Fruit fly (Drosophila melanogaster) whole organism, embryonic: Measurements from ENCODE around the gene CG7985.

Experiments
- Asciz ChIP-seq: fragments of 200-800 bp; sonication (Bioruptor generic); optimal IDR thresholded peaks from 2 replicates; lab custom pipeline; 2017; ENCODE audit warnings: missing biosample characterization, mild to moderate bottlenecking, missing genetic modification characterization, missing genetic modification reagents
- Atf-2 ChIP-seq: fragments of 200-800 bp; sonication (Bioruptor generic); optimal IDR thresholded peaks from 2 replicates; lab custom pipeline; 2016; ENCODE audit warnings: missing biosample characterization, missing genetic modification characterization
- BEAF-32 ChIP-seq: fragments of 200-800 bp; sonication (Bioruptor generic); optimal IDR thresholded peaks from 3 replicates; lab custom pipeline; 2017; ENCODE audit warnings: missing biosample characterization, missing genetic modification characterization, mild to moderate bottlenecking, moderate library complexity, missing genetic modification reagents
- CG10366 ChIP-seq: fragments of 200-800 bp; sonication (Bioruptor generic); IDR thresholded peaks from 2 replicates; pipeline ENCODE4 v1.3.6; 2022; ENCODE audit warnings: missing biosample characterization, missing genetic modification characterization
- CG10654 ChIP-seq: fragments of 200-800 bp; sonication (Bioruptor generic); optimal IDR thresholded peaks from 2 replicates; lab custom pipeline; 2016; ENCODE audit warnings: missing biosample characterization, missing genetic modification characterization
- CG12659 ChIP-seq: fragments of 200-800 bp; sonication (Bioruptor generic); optimal IDR thresholded peaks from 3 replicates; lab custom pipeline; 2017; ENCODE audit warnings: mild to moderate bottlenecking, missing biosample characterization, missing genetic modification reagents, missing genetic modification characterization
- CG13287 ChIP-seq: fragments of 200-800 bp; sonication (Bioruptor generic); IDR thresholded peaks from 2 replicates; pipeline ENCODE4 v1.3.6; 2022; ENCODE audit warnings: missing biosample characterization, missing genetic modification characterization; ENCODE audit not compliant: partially characterized antibody
- CG14441 ChIP-seq: fragments of 200-800 bp; sonication (Bioruptor generic); IDR thresholded peaks from 2 replicates; pipeline ENCODE4 v1.3.6; 2022; ENCODE audit warnings: missing biosample characterization, missing genetic modification characterization
- CG16779 ChIP-seq: fragments of 200-800 bp; sonication (Bioruptor generic); IDR thresholded peaks from 2 replicates; pipeline ENCODE4 v1.3.6; 2022; ENCODE audit warnings: missing biosample characterization, missing genetic modification characterization
- CG18262 ChIP-seq: fragments of 200-800 bp; optimal IDR thresholded peaks from 3 replicates; lab custom pipeline; 2019; ENCODE audit warnings: missing biosample characterization, mild to moderate bottlenecking, missing genetic modification characterization, moderate library complexity
- CG18599 ChIP-seq: fragments of 200-800 bp; sonication (Bioruptor generic); optimal IDR thresholded peaks from 3 replicates; lab custom pipeline; 2017; ENCODE audit warnings: missing biosample characterization, missing genetic modification characterization, mild to moderate bottlenecking, moderate library complexity, missing genetic modification reagents
- CG30403 ChIP-seq: fragments of 200-800 bp; sonication (Bioruptor generic); optimal IDR thresholded peaks from 3 replicates; lab custom pipeline; 2016; ENCODE audit warnings: missing biosample characterization, missing genetic modification characterization
- CG32772 ChIP-seq: fragments of 200-800 bp; sonication (Bioruptor generic); IDR thresholded peaks from 2 replicates; pipeline ENCODE4 v1.3.6; 2022; ENCODE audit warnings: missing biosample characterization, missing genetic modification characterization
- CG4820 ChIP-seq: fragments of 200-800 bp; sonication (Bioruptor generic); optimal IDR thresholded peaks from 3 replicates; lab custom pipeline; 2016; ENCODE audit warnings: missing biosample characterization, missing genetic modification characterization
- CG6689 ChIP-seq: fragments of 200-800 bp; sonication (Bioruptor generic); IDR thresholded peaks from 2 replicates; pipeline ENCODE4 v1.3.6; 2022; ENCODE audit warnings: missing biosample characterization, missing genetic modification characterization
- CG6791 ChIP-seq: fragments of 200-800 bp; sonication (Bioruptor generic); IDR thresholded peaks from 3 replicates; pipeline ENCODE4 v1.3.6; 2022; ENCODE audit warnings: missing biosample characterization, missing genetic modification characterization; ENCODE audit not compliant: partially characterized antibody
- CG6813 ChIP-seq: fragments of 200-800 bp; sonication (Bioruptor generic); optimal IDR thresholded peaks from 2 replicates; lab custom pipeline; 2017; ENCODE audit warnings: missing biosample characterization, missing genetic modification characterization, mild to moderate bottlenecking, moderate library complexity, missing genetic modification reagents
- CG7839 ChIP-seq: fragments of 200-800 bp; sonication (Bioruptor generic); optimal IDR thresholded peaks from 3 replicates; lab custom pipeline; 2018; ENCODE audit warnings: missing biosample characterization, mild to moderate bottlenecking, missing genetic modification characterization, moderate library complexity
- CG7928 ChIP-seq: fragments of 200-800 bp; sonication (Bioruptor generic); optimal IDR thresholded peaks from 2 replicates; lab custom pipeline; 2017; ENCODE audit warnings: missing biosample characterization, mild to moderate bottlenecking, missing genetic modification characterization
- Camta ChIP-seq: fragments of 200-800 bp; sonication (Bioruptor generic); optimal IDR thresholded peaks from 2 replicates; lab custom pipeline; 2016; ENCODE audit warnings: missing biosample characterization, missing genetic modification characterization
- H15 ChIP-seq: fragments of 200-800 bp; sonication (Bioruptor generic); IDR thresholded peaks from 3 replicates; pipeline ENCODE4 v1.3.6; 2022; ENCODE audit warnings: missing biosample characterization, missing genetic modification characterization
- Hr51 ChIP-seq, 2 experiments: fragments of 200-800 bp; sonication (Bioruptor generic); optimal IDR thresholded peaks; 2 replicates in 1 of 2; 3 replicates in 1 of 2; lab custom pipeline; 2016 to 2018; ENCODE audit warnings: missing biosample characterization in 2 of 2, missing genetic modification characterization in 2 of 2, mild to moderate bottlenecking in 1 of 2, moderate library complexity in 1 of 2
- Jarid2 ChIP-seq: fragments of 200-800 bp; sonication (Bioruptor generic); optimal IDR thresholded peaks from 3 replicates; lab custom pipeline; 2017; ENCODE audit warnings: mild to moderate bottlenecking, missing biosample characterization, missing genetic modification reagents, missing genetic modification characterization
- Lpt ChIP-seq: fragments of >200 bp; optimal IDR thresholded peaks from 2 replicates; lab custom pipeline; 2018; ENCODE audit warnings: missing biosample characterization, missing genetic modification characterization
- Meics ChIP-seq: fragments of 200-800 bp; sonication (Bioruptor generic); optimal IDR thresholded peaks from 2 replicates; lab custom pipeline; 2017; ENCODE audit warnings: missing biosample characterization, mild to moderate bottlenecking, missing genetic modification characterization
- Myb ChIP-seq: fragments of 200-800 bp; sonication (Bioruptor generic); optimal IDR thresholded peaks from 2 replicates; lab custom pipeline; 2016; ENCODE audit warnings: missing biosample characterization, missing genetic modification characterization
- NFAT ChIP-seq: fragments of 200-800 bp; sonication (Bioruptor generic); IDR thresholded peaks from 2 replicates; pipeline ENCODE4 v1.3.6; 2022; ENCODE audit warnings: missing biosample characterization, missing genetic modification characterization
- Neu2 ChIP-seq: fragments of 200-800 bp; sonication (Bioruptor generic); optimal IDR thresholded peaks from 3 replicates; lab custom pipeline; 2016; ENCODE audit warnings: missing biosample characterization, missing genetic modification characterization, borderline replicate concordance
- Nf-YB ChIP-seq: fragments of 200-800 bp; sonication (Bioruptor generic); optimal IDR thresholded peaks from 3 replicates; lab custom pipeline; 2019; ENCODE audit warnings: missing biosample characterization, mild to moderate bottlenecking, missing genetic modification characterization, moderate library complexity
- Nf-YC ChIP-seq: fragments of 200-800 bp; optimal IDR thresholded peaks from 3 replicates; lab custom pipeline; 2019; ENCODE audit warnings: missing biosample characterization, mild to moderate bottlenecking, missing genetic modification characterization, moderate library complexity
- Opbp ChIP-seq: fragments of 200-800 bp; sonication (Bioruptor generic); IDR thresholded peaks from 3 replicates; pipeline ENCODE4 v1.3.6; 2022; ENCODE audit warnings: missing biosample characterization, missing genetic modification characterization; ENCODE audit not compliant: partially characterized antibody
- Ssrp ChIP-seq: fragments of 200-800 bp; sonication (Bioruptor generic); optimal IDR thresholded peaks from 2 replicates; lab custom pipeline; 2018; ENCODE audit warnings: missing biosample characterization, mild to moderate bottlenecking, missing genetic modification characterization, moderate library complexity
- ab ChIP-seq: fragments of 200-800 bp; sonication (Bioruptor generic); optimal IDR thresholded peaks from 2 replicates; lab custom pipeline; 2016; ENCODE audit warnings: missing biosample characterization, missing genetic modification characterization
- al ChIP-seq: fragments of 200-800 bp; sonication (Bioruptor generic); IDR thresholded peaks from 2 replicates; pipeline ENCODE4 v1.3.6; 2022; ENCODE audit warnings: missing biosample characterization, missing genetic modification characterization
- az2 ChIP-seq: fragments of 200-800 bp; sonication (Bioruptor generic); optimal IDR thresholded peaks from 3 replicates; lab custom pipeline; 2016; ENCODE audit warnings: missing biosample characterization, missing genetic modification characterization
- bcd ChIP-seq: fragments of 200-800 bp; sonication (Bioruptor generic); optimal IDR thresholded peaks from 2 replicates; lab custom pipeline; 2017; ENCODE audit warnings: missing biosample characterization, mild to moderate bottlenecking, missing genetic modification characterization
- ci ChIP-seq: fragments of 200-800 bp; sonication (Bioruptor generic); IDR thresholded peaks from 3 replicates; pipeline ENCODE4 v1.3.6; 2022; ENCODE audit warnings: missing biosample characterization, missing genetic modification characterization
- crol ChIP-seq: fragments of 200-800 bp; sonication (Bioruptor generic); IDR thresholded peaks from 2 replicates; pipeline ENCODE4 v1.3.6; 2022; ENCODE audit warnings: missing biosample characterization, missing genetic modification characterization
- dan ChIP-seq: fragments of 200-800 bp; sonication (Bioruptor generic); IDR thresholded peaks from 2 replicates; pipeline ENCODE4 v1.3.6; 2022; ENCODE audit warnings: missing biosample characterization, missing genetic modification characterization
- en ChIP-seq: fragments of 200-800 bp; sonication (Bioruptor generic); optimal IDR thresholded peaks from 2 replicates; lab custom pipeline; 2016; ENCODE audit warnings: missing biosample characterization, missing genetic modification characterization
- exex ChIP-seq: fragments of 200-800 bp; sonication (Bioruptor generic); optimal IDR thresholded peaks from 4 replicates; lab custom pipeline; 2018; ENCODE audit warnings: missing biosample characterization, mild to moderate bottlenecking, missing genetic modification characterization, moderate library complexity
- fd96Cb ChIP-seq: fragments of 200-800 bp; sonication (Bioruptor generic); optimal IDR thresholded peaks from 2 replicates; lab custom pipeline; 2018; ENCODE audit warnings: missing biosample characterization, mild to moderate bottlenecking, missing genetic modification characterization, moderate library complexity
- gfzf ChIP-seq: fragments of 200-800 bp; sonication (Bioruptor generic); optimal IDR thresholded peaks from 2 replicates; lab custom pipeline; 2016; ENCODE audit warnings: missing biosample characterization, mild to moderate bottlenecking, missing genetic modification characterization, moderate library complexity
- gsb-n ChIP-seq: fragments of 200-800 bp; sonication (Bioruptor generic); optimal IDR thresholded peaks from 3 replicates; lab custom pipeline; 2018; ENCODE audit warnings: missing biosample characterization, mild to moderate bottlenecking, missing genetic modification characterization
- kah ChIP-seq: fragments of 200-800 bp; sonication (Bioruptor generic); optimal IDR thresholded peaks from 2 replicates; lab custom pipeline; 2018; ENCODE audit warnings: missing biosample characterization, mild to moderate bottlenecking, missing genetic modification characterization
- kay ChIP-seq: fragments of 200-800 bp; sonication (Bioruptor generic); optimal IDR thresholded peaks from 2 replicates; lab custom pipeline; 2016; ENCODE audit warnings: missing biosample characterization, missing genetic modification characterization
- lmd ChIP-seq: fragments of 200-800 bp; sonication (Bioruptor generic); IDR thresholded peaks from 2 replicates; pipeline ENCODE4 v1.3.6; 2022; ENCODE audit warnings: missing biosample characterization, missing genetic modification characterization
- nerfin-2 ChIP-seq: fragments of 200-800 bp; sonication (Bioruptor generic); IDR thresholded peaks from 2 replicates; pipeline ENCODE4 v1.3.6; 2022; ENCODE audit warnings: missing biosample characterization, missing genetic modification characterization; ENCODE audit not compliant: partially characterized antibody
- otp ChIP-seq: fragments of 200-800 bp; sonication (Bioruptor generic); IDR thresholded peaks from 3 replicates; pipeline ENCODE4, ENCODE4 v1.3.6; 2022; ENCODE audit warnings: missing biosample characterization, missing genetic modification characterization
- sim ChIP-seq: fragments of 200-800 bp; sonication (Bioruptor generic); IDR thresholded peaks from 2 replicates; pipeline ENCODE4 v1.3.6; 2022; ENCODE audit warnings: missing biosample characterization, missing genetic modification characterization
- stc ChIP-seq: fragments of 200-800 bp; sonication (Bioruptor generic); IDR thresholded peaks from 2 replicates; pipeline ENCODE4 v1.3.6; 2022; ENCODE audit warnings: missing biosample characterization, missing genetic modification characterization

CG7985 gene

DNA sequence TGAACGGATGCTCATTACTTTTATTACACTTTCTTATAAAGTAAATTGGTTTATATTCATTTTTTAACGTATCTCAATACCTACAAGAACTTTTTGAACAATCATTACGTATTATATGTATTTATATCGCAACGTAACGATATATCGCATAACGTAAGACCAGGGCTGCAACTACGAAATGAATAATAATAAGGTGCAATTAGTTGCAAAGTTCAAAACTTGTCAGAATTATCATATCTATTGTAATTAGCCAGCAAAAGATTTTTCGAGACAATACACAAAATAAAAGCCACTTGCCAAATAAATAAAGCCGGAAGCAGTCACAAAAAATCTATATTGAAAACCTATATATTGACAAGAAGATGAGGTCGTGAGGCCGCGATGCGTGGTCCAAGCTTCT is 15.6 kb downstream of the CG7985 start (continued):
- no peak for TF ChIP-seq CG4820
- no peak for TF ChIP-seq otp
- no peak for TF ChIP-seq CG32772 (GFP tag; lab: Robert Waterston, UW)
- peak; percentile 59 for TF ChIP-seq CG30403 (GFP tag; lab: Kevin White, UChicago)
- TF ChIP-seq Atf-2 (GFP tag; lab: Kevin White, UChicago), result peak; percentile 40
- peak; percentile 28 for TF ChIP-seq Camta (GFP tag; lab: Kevin White, UChicago)
- peak; percentile 7 for TF ChIP-seq CG18599 (GFP tag; lab: Kevin White, UChicago)
- no peak for TF ChIP-seq Nf-YC
- no peak for TF ChIP-seq Nf-YB (GFP tag; lab: Kevin White, UChicago)
- no peak for TF ChIP-seq gfzf (GFP tag; lab: Kevin White, UChicago)
- no peak for TF ChIP-seq sim
- TF ChIP-seq lmd (GFP tag; lab: Robert Waterston, UW), result peak; percentile 25; the same call in 1 of the 2 replicates
- TF ChIP-seq CG12659 (GFP tag; lab: Kevin White, UChicago), result peak; percentile 39
- TF ChIP-seq ci (GFP tag; lab: Robert Waterston, UW), result no peak
- no peak for TF ChIP-seq dan (GFP tag; lab: Robert Waterston, UW)
- no peak for TF ChIP-seq gsb-n (tag; lab: Kevin White, UChicago)
- peak; percentile 40 for TF ChIP-seq CG7839
- TF ChIP-seq CG7928 (GFP tag; lab: Kevin White, UChicago), result peak; percentile 87
- no peak for TF ChIP-seq en
- no peak for TF ChIP-seq crol (GFP tag; lab: Robert Waterston, UW)
- no peak for TF ChIP-seq Asciz
- TF ChIP-seq CG6791 (GFP tag; lab: Robert Waterston, UW), result peak; percentile 67
- TF ChIP-seq CG10654 (GFP tag; lab: Kevin White, UChicago), result peak; percentile 9
- TF ChIP-seq Hr51 (GFP tag; optimal IDR thresholded peaks at IDR 0.05; lab: Kevin White, UChicago), result peak in 1 of 2 experiments; percentile 19
- peak; percentile 87 for TF ChIP-seq CG6689
- TF ChIP-seq kah (GFP tag; lab: Kevin White, UChicago), result no peak
- TF ChIP-seq H15 (GFP tag; lab: Robert Waterston, UW), result peak; percentile 25; the same call in 1 of the 3 replicates
- TF ChIP-seq exex, result no peak
- peak; percentile 52; the same call in 2 of the 3 replicates for TF ChIP-seq Opbp (GFP tag; lab: Robert Waterston, UW)
- peak; percentile 70 for TF ChIP-seq BEAF-32 (GFP tag; lab: Kevin White, UChicago)
- peak; percentile 35 for TF ChIP-seq az2 (GFP tag; lab: Kevin White, UChicago)
- no peak for TF ChIP-seq stc (GFP tag; lab: Robert Waterston, UW)
- TF ChIP-seq bcd, result peak; percentile 20
- TF ChIP-seq ab (GFP tag; lab: Kevin White, UChicago), result no peak
- TF ChIP-seq fd96Cb (tag; lab: Kevin White, UChicago), result peak; percentile 3
- TF ChIP-seq CG14441 (GFP tag; lab: Robert Waterston, UW), result no peak
- TF ChIP-seq Neu2 (GFP tag; lab: Kevin White, UChicago), result no peak
- no peak for TF ChIP-seq CG16779
- no peak for TF ChIP-seq CG10366 (GFP tag; lab: Robert Waterston, UW)
- TF ChIP-seq CG13287, result peak; percentile 91
- peak; percentile 24 for TF ChIP-seq Meics (GFP tag; lab: Kevin White, UChicago)
- TF ChIP-seq al (GFP tag; lab: Robert Waterston, UW), result 0 out of 2 replicates have a peak, but pooled peaks have one; percentile 10
- no peak for TF ChIP-seq kay (GFP tag; lab: Kevin White, UChicago)
- peak; percentile 39; the same call in 1 of the 2 replicates for TF ChIP-seq NFAT
- no peak for TF ChIP-seq CG6813
- peak; percentile 4 for TF ChIP-seq Ssrp (tag; lab: Kevin White, UChicago)
- peak; percentile 53 for TF ChIP-seq Myb
- no peak for TF ChIP-seq nerfin-2 (GFP tag; lab: Robert Waterston, UW)
- no peak for TF ChIP-seq CG18262 (tag; lab: Kevin White, UChicago)
- no peak for TF ChIP-seq Lpt (GFP tag; lab: Kevin White, UChicago)
- TF ChIP-seq Jarid2, result no peak
